Worm (Caenorhabditis elegans): ENCODE data around the gene srh-72.

- TF ChIP-seq ztf-29 (GFP tag; IDR thresholded peaks at IDR 0.05) (no peak), med-1 (GFP tag; optimal IDR thresholded peaks at IDR 0.05; ENCODE audit: insufficient read depth) (no peak), tab-1 (GFP tag; IDR thresholded peaks at IDR 0.05) (no peak), ztf-23 (GFP tag; IDR thresholded peaks at IDR 0.05) (no peak)
Measured at ce11 chrII:1621180-1621579, 19.2 kb downstream of the srh-72 start, which contains the start of gene fbxa-158.

All from whole organism, midembryonic.